Fruit fly (Drosophila melanogaster) whole organism, embryonic: ENCODE measurements around the gene JMJD5.
A peak's percentile ranks its signal among the peaks of the same experiment; 100 is the strongest.

Experiments
- B-H2 ChIP-seq: fragments of 200-800 bp; sonication (Bioruptor generic); optimal IDR thresholded peaks from 2 replicates; lab custom pipeline; 2018; ENCODE audit warnings: missing biosample characterization, mild to moderate bottlenecking, missing genetic modification characterization
- Bdp1 ChIP-seq: fragments of 200-800 bp; sonication (Bioruptor generic); optimal IDR thresholded peaks from 3 replicates; lab custom pipeline; 2016; ENCODE audit warnings: missing biosample characterization, missing genetic modification characterization
- CG10209 ChIP-seq: fragments of 200-800 bp; sonication (Bioruptor generic); optimal IDR thresholded peaks from 3 replicates; lab custom pipeline; 2017; ENCODE audit warnings: missing biosample characterization, mild to moderate bottlenecking, missing genetic modification characterization, missing genetic modification reagents
- CG10565 ChIP-seq: fragments of 200-800 bp; sonication (Bioruptor generic); optimal IDR thresholded peaks from 3 replicates; lab custom pipeline; 2016; ENCODE audit warnings: missing biosample characterization, mild to moderate bottlenecking, missing genetic modification characterization
- CG13123 ChIP-seq: fragments of 200-800 bp; sonication (Bioruptor generic); optimal IDR thresholded peaks from 2 replicates; lab custom pipeline; 2016; ENCODE audit warnings: missing biosample characterization, missing genetic modification characterization
- CG13624 ChIP-seq: fragments of 200-800 bp; sonication (Bioruptor generic); optimal IDR thresholded peaks from 2 replicates; lab custom pipeline; 2016; ENCODE audit warnings: missing biosample characterization, missing genetic modification characterization
- CG15601 ChIP-seq: fragments of 200-800 bp; sonication (Bioruptor generic); optimal IDR thresholded peaks from 3 replicates; lab custom pipeline; 2019; ENCODE audit warnings: missing biosample characterization, mild to moderate bottlenecking, missing genetic modification characterization, moderate library complexity
- CG17612 ChIP-seq: fragments of 200-800 bp; sonication (Bioruptor generic); IDR thresholded peaks from 2 replicates; pipeline ENCODE4 v1.3.6; 2022; ENCODE audit warnings: missing biosample characterization, missing genetic modification characterization
- CG2889 ChIP-seq: fragments of 200-800 bp; sonication (Bioruptor generic); IDR thresholded peaks from 3 replicates; pipeline ENCODE4 v1.3.6; 2022; ENCODE audit warnings: missing biosample characterization, missing genetic modification characterization
- CG30020 ChIP-seq: fragments of 200-800 bp; optimal IDR thresholded peaks from 2 replicates; lab custom pipeline; 2019; ENCODE audit warnings: missing biosample characterization, mild to moderate bottlenecking, missing genetic modification characterization, moderate library complexity
- CG32767 ChIP-seq: fragments of 200-800 bp; sonication (Bioruptor generic); IDR thresholded peaks from 2 replicates; pipeline ENCODE4 v1.3.6; 2022; ENCODE audit warnings: missing biosample characterization, missing genetic modification characterization
- CG3281 ChIP-seq: fragments of 200-800 bp; sonication (Bioruptor generic); optimal IDR thresholded peaks from 3 replicates; lab custom pipeline; 2017; ENCODE audit warnings: missing biosample characterization, mild to moderate bottlenecking, missing genetic modification characterization
- CG34224 ChIP-seq: fragments of 200-800 bp; sonication (Bioruptor generic); IDR thresholded peaks from 3 replicates; pipeline ENCODE4 v1.3.6; 2022; ENCODE audit warnings: missing biosample characterization, missing genetic modification characterization; ENCODE audit not compliant: partially characterized antibody
- CG3995 ChIP-seq: fragments of 200-800 bp; sonication (Bioruptor generic); optimal IDR thresholded peaks from 3 replicates; lab custom pipeline; 2016; ENCODE audit warnings: missing biosample characterization, missing genetic modification characterization
- CG7786 ChIP-seq: fragments of 200-800 bp; sonication (Bioruptor generic); optimal IDR thresholded peaks from 2 replicates; lab custom pipeline; 2016; ENCODE audit warnings: missing biosample characterization, missing genetic modification characterization
- CG7963 ChIP-seq: fragments of 200-800 bp; sonication (Bioruptor generic); IDR thresholded peaks from 3 replicates; pipeline ENCODE4 v1.3.6; 2022; ENCODE audit warnings: missing biosample characterization, missing genetic modification characterization; ENCODE audit not compliant: partially characterized antibody
- CG8290 ChIP-seq, 3 experiments: fragments of 200-800 bp; sonication (Bioruptor generic); optimal IDR thresholded peaks; 2 replicates each; lab custom pipeline; 2016 to 2019; ENCODE audit warnings: missing biosample characterization in 3 of 3, missing genetic modification characterization in 3 of 3, mild to moderate bottlenecking in 2 of 3, moderate library complexity in 1 of 3
- CG8359 ChIP-seq: fragments of 200-800 bp; sonication (Bioruptor generic); optimal IDR thresholded peaks from 2 replicates; lab custom pipeline; 2017; ENCODE audit warnings: missing biosample characterization, mild to moderate bottlenecking, missing genetic modification characterization, borderline replicate concordance
- Drgx ChIP-seq: fragments of 200-800 bp; sonication (Bioruptor generic); IDR thresholded peaks from 2 replicates; pipeline ENCODE4 v1.3.6; 2022; ENCODE audit warnings: missing biosample characterization, missing genetic modification characterization
- MBD-R2 ChIP-seq: fragments of 200-800 bp; sonication (Bioruptor generic); IDR thresholded peaks from 2 replicates; pipeline ENCODE4 v1.3.6; 2022; ENCODE audit warnings: missing biosample characterization, missing genetic modification characterization
- Max ChIP-seq: fragments of 200-800 bp; sonication (Bioruptor generic); optimal IDR thresholded peaks from 2 replicates; lab custom pipeline; 2016; ENCODE audit warnings: missing biosample characterization, mild to moderate bottlenecking, missing genetic modification characterization
- NC2β ChIP-seq: fragments of 200-800 bp; sonication (Bioruptor generic); optimal IDR thresholded peaks from 2 replicates; lab custom pipeline; 2016; ENCODE audit warnings: missing biosample characterization, missing genetic modification characterization
- Opbp ChIP-seq: fragments of 200-800 bp; sonication (Bioruptor generic); IDR thresholded peaks from 3 replicates; pipeline ENCODE4 v1.3.6; 2022; ENCODE audit warnings: missing biosample characterization, missing genetic modification characterization; ENCODE audit not compliant: partially characterized antibody
- Rx ChIP-seq: fragments of 200-800 bp; sonication (Bioruptor generic); IDR thresholded peaks from 2 replicates; pipeline ENCODE4 v1.3.6; 2022; ENCODE audit warnings: missing biosample characterization, missing genetic modification characterization
- Sry-δ ChIP-seq: fragments of 200-800 bp; sonication (Bioruptor generic); optimal IDR thresholded peaks from 2 replicates; lab custom pipeline; 2016; ENCODE audit warnings: missing biosample characterization, missing genetic modification characterization
- Tbp ChIP-seq: fragments of >200 bp; optimal IDR thresholded peaks from 2 replicates; lab custom pipeline; 2018; ENCODE audit warnings: missing biosample characterization, missing genetic modification characterization
- Xbp1 ChIP-seq: fragments of 200-800 bp; sonication (Bioruptor generic); optimal IDR thresholded peaks from 3 replicates; lab custom pipeline; 2016; ENCODE audit warnings: missing biosample characterization, mild to moderate bottlenecking, missing genetic modification characterization
- Xrp1 ChIP-seq: fragments of 200-800 bp; sonication (Bioruptor generic); IDR thresholded peaks from 2 replicates; pipeline ENCODE4 v1.3.6; 2022; ENCODE audit warnings: missing biosample characterization, missing genetic modification characterization
- ara ChIP-seq: fragments of 200-800 bp; sonication (Bioruptor generic); IDR thresholded peaks from 2 replicates; pipeline ENCODE4 v1.3.6; 2022; ENCODE audit warnings: missing biosample characterization, missing genetic modification characterization
- bcd ChIP-seq: fragments of 200-800 bp; sonication (Bioruptor generic); optimal IDR thresholded peaks from 2 replicates; lab custom pipeline; 2017; ENCODE audit warnings: missing biosample characterization, mild to moderate bottlenecking, missing genetic modification characterization
- ci ChIP-seq: fragments of 200-800 bp; sonication (Bioruptor generic); IDR thresholded peaks from 3 replicates; pipeline ENCODE4 v1.3.6; 2022; ENCODE audit warnings: missing biosample characterization, missing genetic modification characterization
- cwo ChIP-seq: fragments of 200-800 bp; sonication (Bioruptor generic); optimal IDR thresholded peaks from 3 replicates; lab custom pipeline; 2017; ENCODE audit warnings: missing biosample characterization, missing genetic modification characterization, mild to moderate bottlenecking, moderate library complexity, missing genetic modification reagents
- grn ChIP-seq: fragments of 200-800 bp; sonication (Bioruptor generic); optimal IDR thresholded peaks from 3 replicates; lab custom pipeline; 2017; ENCODE audit warnings: missing biosample characterization, missing genetic modification characterization
- gsb-n ChIP-seq: fragments of 200-800 bp; sonication (Bioruptor generic); optimal IDR thresholded peaks from 3 replicates; lab custom pipeline; 2018; ENCODE audit warnings: missing biosample characterization, mild to moderate bottlenecking, missing genetic modification characterization
- hkb ChIP-seq, 2 experiments: fragments of 200-800 bp in 1 of 2; fragments of >200 bp in 1 of 2; sonication (Bioruptor generic) in 1 of 2; IDR thresholded peaks in 1 of 2; optimal IDR thresholded peaks in 1 of 2; 2 replicates each; pipeline versions ENCODE4 v1.3.6 to Lab custom; 2017 to 2022; ENCODE audit warnings: missing biosample characterization in 1 of 2, missing genetic modification characterization in 1 of 2
- lilli ChIP-seq: fragments of 200-800 bp; sonication (Bioruptor generic); optimal IDR thresholded peaks from 3 replicates; lab custom pipeline; 2016; ENCODE audit warnings: missing biosample characterization, missing genetic modification characterization
- mam ChIP-seq: fragments of 200-800 bp; sonication (Bioruptor generic); optimal IDR thresholded peaks from 3 replicates; lab custom pipeline; 2016; ENCODE audit warnings: missing biosample characterization, missing genetic modification characterization
- mirr ChIP-seq: fragments of 200-800 bp; sonication (Bioruptor generic); optimal IDR thresholded peaks from 3 replicates; lab custom pipeline; 2018; ENCODE audit warnings: missing biosample characterization, mild to moderate bottlenecking, missing genetic modification characterization
- psq ChIP-seq: fragments of 200-800 bp; sonication (Bioruptor generic); optimal IDR thresholded peaks from 2 replicates; lab custom pipeline; 2017; ENCODE audit warnings: missing biosample characterization, missing genetic modification characterization
- pzg ChIP-seq: fragments of 200-800 bp; sonication (Bioruptor generic); optimal IDR thresholded peaks from 3 replicates; lab custom pipeline; 2018; ENCODE audit warnings: missing biosample characterization, mild to moderate bottlenecking, missing genetic modification characterization, moderate library complexity
- run ChIP-seq: fragments of 200-800 bp; sonication (Bioruptor generic); optimal IDR thresholded peaks from 3 replicates; lab custom pipeline; 2018; ENCODE audit warnings: missing biosample characterization, mild to moderate bottlenecking, missing genetic modification characterization
- sc ChIP-seq, 3 experiments: fragments of >200 bp in 2 of 3; fragments of 200-800 bp in 1 of 3; sonication (Bioruptor generic) in 1 of 3; optimal IDR thresholded peaks; 2 replicates in 2 of 3; 3 replicates in 1 of 3; lab custom pipeline; 2017; ENCODE audit warnings: mild to moderate bottlenecking in 1 of 3, missing biosample characterization in 1 of 3, missing genetic modification characterization in 1 of 3, missing genetic modification reagents in 1 of 3
- schlank ChIP-seq: fragments of 200-800 bp; sonication (Bioruptor generic); optimal IDR thresholded peaks from 2 replicates; lab custom pipeline; 2018; ENCODE audit warnings: missing biosample characterization, mild to moderate bottlenecking, missing genetic modification characterization
- scrt ChIP-seq: fragments of 200-800 bp; sonication (Bioruptor generic); optimal IDR thresholded peaks from 2 replicates; lab custom pipeline; 2018; ENCODE audit warnings: missing biosample characterization, mild to moderate bottlenecking, missing genetic modification characterization, moderate library complexity
- slp2 ChIP-seq: fragments of 200-800 bp; sonication (Bioruptor generic); optimal IDR thresholded peaks from 2 replicates; lab custom pipeline; 2016; ENCODE audit warnings: missing biosample characterization, missing genetic modification characterization
- sug ChIP-seq: fragments of 200-800 bp; optimal IDR thresholded peaks from 2 replicates; lab custom pipeline; 2019; ENCODE audit warnings: missing biosample characterization, mild to moderate bottlenecking, missing genetic modification characterization, moderate library complexity
- wdn ChIP-seq: fragments of 200-800 bp; sonication (Bioruptor generic); IDR thresholded peaks from 2 replicates; pipeline ENCODE4 v1.3.6; 2022; ENCODE audit warnings: missing biosample characterization, missing genetic modification characterization
- z ChIP-seq: fragments of 200-800 bp; sonication (Bioruptor generic); IDR thresholded peaks from 3 replicates; pipeline ENCODE4 v1.3.6; 2022; ENCODE audit warnings: missing biosample characterization, missing genetic modification characterization
- zfh2 ChIP-seq: fragments of 200-800 bp; sonication (Bioruptor generic); optimal IDR thresholded peaks from 2 replicates; lab custom pipeline; 2016; ENCODE audit warnings: missing biosample characterization, missing genetic modification characterization

Gene JMJD5

DNA sequence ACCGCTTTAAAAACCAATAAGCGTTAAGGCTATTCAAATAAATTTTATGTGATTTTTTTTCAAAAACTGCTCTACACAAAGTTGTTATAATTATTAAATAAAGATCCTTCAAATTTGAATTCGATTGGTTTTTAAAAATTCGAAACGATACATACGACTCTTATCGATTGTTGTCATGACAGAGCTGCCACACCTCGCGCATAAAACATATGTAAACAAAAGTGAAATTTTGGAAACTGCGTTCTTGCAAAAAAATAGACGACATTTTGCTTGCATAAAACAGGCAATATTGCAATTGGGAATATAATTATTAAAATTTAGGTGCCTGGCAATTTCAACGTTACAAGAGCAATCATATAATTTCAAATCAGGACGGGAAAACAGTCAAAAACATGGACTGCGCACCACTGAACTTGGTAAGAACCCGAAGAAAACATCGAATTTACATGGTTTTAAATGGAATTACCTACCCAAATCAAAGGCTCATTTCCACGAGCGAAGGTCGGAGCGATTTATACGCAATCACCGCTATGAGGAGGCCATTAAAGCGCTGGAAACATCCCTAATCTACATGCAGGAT is 5.6 kb downstream of the JMJD5 start, which contains the start of gene CG42554 (continued):
- TF ChIP-seq Tbp (GFP tag; lab: Kevin White, UChicago) (no peak), CG13624 (peak; percentile 60), grn (no peak), mam (GFP tag; lab: Kevin White, UChicago) (no peak), psq (GFP tag; lab: Kevin White, UChicago) (no peak), hkb (optimal IDR thresholded peaks at IDR 0.05; lab: Kevin White, UChicago) (no peak), hkb (GFP tag; IDR thresholded peaks at IDR 0.05; lab: Robert Waterston, UW) (no peak), CG8290 (GFP tag; optimal IDR thresholded peaks at IDR 0.05; lab: Kevin White, UChicago) (no peak), CG8290 (tag; optimal IDR thresholded peaks at IDR 0.05; lab: Kevin White, UChicago) (no peak), B-H2 (GFP tag; lab: Kevin White, UChicago) (no peak), CG32767 (GFP tag; lab: Robert Waterston, UW) (no peak), MBD-R2 (GFP tag; lab: Robert Waterston, UW) (peak; percentile 64; the same call in 1 of the 2 replicates), CG8359 (GFP tag; lab: Kevin White, UChicago) (no peak), gsb-n (tag; lab: Kevin White, UChicago) (no peak), CG3995 (no peak), pzg (GFP tag; lab: Kevin White, UChicago) (peak; percentile 44), Max (GFP tag; lab: Kevin White, UChicago) (no peak), Bdp1 (GFP tag; lab: Kevin White, UChicago) (no peak), zfh2 (no peak), CG17612 (GFP tag; lab: Robert Waterston, UW) (no peak), CG2889 (GFP tag; lab: Robert Waterston, UW) (no peak), CG10209 (GFP tag; lab: Kevin White, UChicago) (no peak), ara (no peak), Drgx (no peak), scrt (no peak), Opbp (peak; percentile 56; the same call in 1 of the 3 replicates), run (no peak), CG30020 (no peak), NC2β (GFP tag; lab: Kevin White, UChicago) (no peak), CG10565 (GFP tag; lab: Kevin White, UChicago) (no peak), z (GFP tag; lab: Robert Waterston, UW) (no peak), bcd (no peak), lilli (GFP tag; lab: Kevin White, UChicago) (no peak), wdn (no peak), mirr (no peak), Sry-δ (peak; percentile 37), CG3281 (GFP tag; lab: Kevin White, UChicago) (no peak), schlank (tag; lab: Kevin White, UChicago) (no peak), CG15601 (tag; lab: Kevin White, UChicago) (no peak), sc (optimal IDR thresholded peaks at IDR 0.05; lab: Kevin White, UChicago) (no peak), sc (GFP tag; optimal IDR thresholded peaks at IDR 0.05; lab: Kevin White, UChicago) (no peak), CG13123 (no peak), CG34224 (GFP tag; lab: Robert Waterston, UW) (peak; percentile 68; the same call in 2 of the 3 replicates), Rx (GFP tag; lab: Robert Waterston, UW) (no peak), slp2 (GFP tag; lab: Kevin White, UChicago) (no peak), CG7786 (GFP tag; lab: Kevin White, UChicago) (no peak), Xrp1 (no peak), Xbp1 (no peak), CG7963 (no peak), sug (tag; lab: Kevin White, UChicago) (no peak), ci (no peak), cwo (GFP tag; lab: Kevin White, UChicago) (no peak)
